Fruit fly (Drosophila melanogaster) whole organism, wandering third instar larva: ENCODE measurements around the gene CG33322.

Experiments used
- CG32264 ChIP-seq: fragments of 200-800 bp; sonication (Bioruptor generic); optimal IDR thresholded peaks from 2 replicates; lab custom pipeline; 2016; ENCODE audit warnings: missing biosample characterization, missing genetic modification characterization
- CrebA ChIP-seq: fragments of 200-800 bp; sonication (Bioruptor generic); optimal IDR thresholded peaks from 2 replicates; lab custom pipeline; 2016; ENCODE audit warnings: missing biosample characterization, mild to moderate bottlenecking, missing genetic modification characterization, borderline replicate concordance
- Dfd ChIP-seq: fragments of >200 bp; optimal IDR thresholded peaks from 2 replicates; lab custom pipeline; 2017; ENCODE audit warnings: missing biosample characterization, missing genetic modification characterization
- HLH106 ChIP-seq: fragments of 200-800 bp; optimal IDR thresholded peaks from 3 replicates; lab custom pipeline; 2019; ENCODE audit warnings: missing biosample characterization, mild to moderate bottlenecking, missing genetic modification characterization, moderate library complexity
- Jra ChIP-seq: sonication (Bioruptor generic); optimal IDR thresholded peaks from 2 replicates; lab custom pipeline; 2016; ENCODE audit warnings: missing biosample characterization, missing genetic modification characterization
- Myc ChIP-seq: fragments of >200 bp; optimal IDR thresholded peaks from 2 replicates; lab custom pipeline; 2017
- Sp1 ChIP-seq: fragments of 200-800 bp; sonication (Bioruptor generic); optimal IDR thresholded peaks from 3 replicates; lab custom pipeline; 2019; ENCODE audit warnings: missing biosample characterization, mild to moderate bottlenecking, missing genetic modification characterization, moderate library complexity
- dsf ChIP-seq: sonication (Bioruptor generic); optimal IDR thresholded peaks from 2 replicates; lab custom pipeline; 2016; ENCODE audit warnings: missing biosample characterization, missing genetic modification characterization, borderline replicate concordance
- h ChIP-seq: fragments of 200-800 bp; sonication (Bioruptor generic); optimal IDR thresholded peaks from 3 replicates; lab custom pipeline; 2016; ENCODE audit warnings: missing biosample characterization, mild to moderate bottlenecking, missing genetic modification characterization
- pan ChIP-seq: fragments of >200 bp; optimal IDR thresholded peaks from 2 replicates; lab custom pipeline; 2017
- psq ChIP-seq: fragments of 200-800 bp; sonication (Bioruptor generic); optimal IDR thresholded peaks from 3 replicates; lab custom pipeline; 2017; ENCODE audit warnings: missing biosample characterization, mild to moderate bottlenecking, missing genetic modification characterization, moderate library complexity
- sage ChIP-seq: fragments of 200-800 bp; sonication (Bioruptor generic); optimal IDR thresholded peaks from 2 replicates; lab custom pipeline; 2016; ENCODE audit warnings: missing biosample characterization, mild to moderate bottlenecking, missing genetic modification characterization
- sv ChIP-seq: fragments of 200-800 bp; sonication (Bioruptor generic); optimal IDR thresholded peaks from 3 replicates; lab custom pipeline; 2016; ENCODE audit warnings: missing biosample characterization, missing genetic modification characterization
- usp ChIP-seq: fragments of >200 bp; optimal IDR thresholded peaks from 2 replicates; lab custom pipeline; 2017; ENCODE audit warnings: missing biosample characterization, missing genetic modification characterization

dm6 chr2L:20792988-20793544 lies 23.0 kb downstream of the CG33322 start:
- TF ChIP-seq pan (no peak), Jra (GFP tag; lab: Kevin White, UChicago) (no peak), CrebA (no peak), h (no peak), psq (no peak), Dfd (GFP tag; lab: Kevin White, UChicago) (no peak), sage (GFP tag; lab: Kevin White, UChicago) (no peak), dsf (GFP tag; lab: Kevin White, UChicago) (no peak), CG32264 (GFP tag; lab: Kevin White, UChicago) (no peak), Myc (lab: Kevin White, UChicago) (no peak), Sp1 (GFP tag; lab: Kevin White, UChicago) (no peak), sv (GFP tag; lab: Kevin White, UChicago) (no peak), usp (GFP tag; lab: Kevin White, UChicago) (no peak), HLH106 (tag; lab: Kevin White, UChicago) (no peak)
